Fruit fly (Drosophila melanogaster): Measurements from ENCODE around the gene Gnpnat.

Gnpnat gene

DNA sequence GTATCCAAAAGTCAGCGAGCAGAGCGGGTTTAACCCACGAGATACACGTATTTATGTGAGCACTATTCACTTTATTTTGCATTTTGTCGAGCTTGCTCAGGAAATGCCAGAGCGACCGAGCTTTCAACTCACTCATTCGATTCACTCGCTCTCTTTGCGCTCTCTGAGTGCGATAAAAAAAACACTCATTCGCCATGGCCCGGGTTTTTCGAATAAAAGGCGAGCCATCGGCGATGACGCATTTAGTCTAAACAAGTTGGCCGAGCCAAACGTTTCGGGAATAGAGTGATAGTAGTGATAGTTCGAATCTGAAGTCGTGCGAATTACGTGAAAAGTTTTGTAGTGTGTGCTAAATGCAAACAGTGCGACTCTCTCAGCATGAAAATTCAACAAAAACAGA lies 44.3 kb downstream of the Gnpnat start (continued):
- TF ChIP-seq Hand (GFP tag; optimal IDR thresholded peaks at IDR 0.05) = peak; percentile 46
- no peak for TF ChIP-seq CG9797 (GFP tag; optimal IDR thresholded peaks at IDR 0.05)
- no peak for TF ChIP-seq Xrp1 (GFP tag; IDR thresholded peaks at IDR 0.05)
- TF ChIP-seq MTF-1 (GFP tag; optimal IDR thresholded peaks at IDR 0.05; ENCODE audit: borderline replicate concordance) = peak; percentile 37
- no peak for TF ChIP-seq prd (optimal IDR thresholded peaks at IDR 0.05)
- no peak for TF ChIP-seq prd (GFP tag; IDR thresholded peaks at IDR 0.05)
- peak; percentile 24 for TF ChIP-seq dmrt99B (tag; optimal IDR thresholded peaks at IDR 0.05)
- TF ChIP-seq abd-A (tag; optimal IDR thresholded peaks at IDR 0.05) = peak; percentile 69
- peak; percentile 98 for TF ChIP-seq z (GFP tag; IDR thresholded peaks at IDR 0.05)
- peak; percentile 40; the same call in 1 of the 4 replicates for TF ChIP-seq Dll (GFP tag; IDR thresholded peaks at IDR 0.05; ENCODE audit: partially characterized antibody)
- no peak for TF ChIP-seq pnt (GFP tag; optimal IDR thresholded peaks at IDR 0.05)
- TF ChIP-seq CG13624 (GFP tag; optimal IDR thresholded peaks at IDR 0.05) = peak; percentile 76
- TF ChIP-seq pan (optimal IDR thresholded peaks at IDR 0.05) = no peak
- peak in 1 of 2 experiments; percentile 26 for TF ChIP-seq pan (GFP tag; optimal IDR thresholded peaks at IDR 0.05 in 1 of 2, IDR thresholded peaks at IDR 0.05 in 1 of 2)
- no peak for TF ChIP-seq tgo (GFP tag; IDR thresholded peaks at IDR 0.05)
- no peak for TF ChIP-seq CG5245 (GFP tag; optimal IDR thresholded peaks at IDR 0.05)
- no peak for TF ChIP-seq Mes4 (GFP tag; optimal IDR thresholded peaks at IDR 0.05)
- TF ChIP-seq Fer3 (tag; optimal IDR thresholded peaks at IDR 0.05) = peak; percentile 38
- peak; percentile 26 for TF ChIP-seq HmgZ (tag; optimal IDR thresholded peaks at IDR 0.05)
- no peak for TF ChIP-seq tio (GFP tag; optimal IDR thresholded peaks at IDR 0.05)
- TF ChIP-seq CG10543 (GFP tag; optimal IDR thresholded peaks at IDR 0.05) = peak; percentile 22
- 0 out of 3 replicates have a peak, but pooled peaks have one; percentile 18 for TF ChIP-seq knrl (GFP tag; IDR thresholded peaks at IDR 0.05; ENCODE audit: partially characterized antibody)
- TF ChIP-seq CkIIα-i1 (GFP tag; IDR thresholded peaks at IDR 0.05) = no peak
- TF ChIP-seq ranshi (GFP tag; IDR thresholded peaks at IDR 0.05) = peak; percentile 34; the same call in 1 of the 2 replicates

- no peak for TF ChIP-seq CG10274 (GFP tag; optimal IDR thresholded peaks at IDR 0.05)
- no peak for TF ChIP-seq CG18262 (tag; optimal IDR thresholded peaks at IDR 0.05)
- no peak for TF ChIP-seq CG6854 (GFP tag; optimal IDR thresholded peaks at IDR 0.05)
- no peak for TF ChIP-seq CG12071 (GFP tag; optimal IDR thresholded peaks at IDR 0.05)
- TF ChIP-seq ato (GFP tag; IDR thresholded peaks at IDR 0.05; ENCODE audit: partially characterized antibody) = no peak
- peak; percentile 39; the same call in 1 of the 2 replicates for TF ChIP-seq GATAe (GFP tag; conservative IDR thresholded peaks at IDR 0.05)
- no peak for TF ChIP-seq Lpt (GFP tag; optimal IDR thresholded peaks at IDR 0.05)
- no peak for TF ChIP-seq stwl (tag; optimal IDR thresholded peaks at IDR 0.05)
- no peak for TF ChIP-seq danr (GFP tag; IDR thresholded peaks at IDR 0.05)
- TF ChIP-seq sens (GFP tag) = peak; percentile 69
- peak; percentile 79 for TF ChIP-seq sd (tag; optimal IDR thresholded peaks at IDR 0.05)
- no peak for TF ChIP-seq repo (GFP tag; optimal IDR thresholded peaks at IDR 0.05)
- TF ChIP-seq CG3281 (GFP tag; optimal IDR thresholded peaks at IDR 0.05) = no peak
- no peak for TF ChIP-seq CG2199 (GFP tag; IDR thresholded peaks at IDR 0.05)
- TF ChIP-seq gem (tag; optimal IDR thresholded peaks at IDR 0.05) = no peak
- no peak for TF ChIP-seq CG4360 (GFP tag; IDR thresholded peaks at IDR 0.05)
- TF ChIP-seq lab (GFP tag; optimal IDR thresholded peaks at IDR 0.05) = peak; percentile 13
- TF ChIP-seq CG17328 (GFP tag; IDR thresholded peaks at IDR 0.05) = no peak
- TF ChIP-seq knrl (GFP tag; IDR thresholded peaks at IDR 0.05; ENCODE audit: partially characterized antibody) = no peak
- TF ChIP-seq CG13624 (GFP tag; optimal IDR thresholded peaks at IDR 0.05) = no peak
- peak; percentile 86 for TF ChIP-seq exex (tag; optimal IDR thresholded peaks at IDR 0.05)
- TF ChIP-seq CG4282 (GFP tag; optimal IDR thresholded peaks at IDR 0.05) = no peak
- TF ChIP-seq pan (optimal IDR thresholded peaks at IDR 0.05) = no peak
- TF ChIP-seq pan (GFP tag; optimal IDR thresholded peaks at IDR 0.05 in 1 of 2, IDR thresholded peaks at IDR 0.05 in 1 of 2) = peak in 1 of 2 experiments; percentile 8
- peak; percentile 21 for TF ChIP-seq grn (GFP tag; optimal IDR thresholded peaks at IDR 0.05)
- no peak for TF ChIP-seq hbn (GFP tag; IDR thresholded peaks at IDR 0.05; ENCODE audit: partially characterized antibody)
- no peak for TF ChIP-seq CG7839 (tag; optimal IDR thresholded peaks at IDR 0.05)
- TF ChIP-seq Fer3 (tag; optimal IDR thresholded peaks at IDR 0.05) = no peak
- TF ChIP-seq CG16863 (GFP tag; optimal IDR thresholded peaks at IDR 0.05) = no peak
- no peak for TF ChIP-seq Bgb (GFP tag; IDR thresholded peaks at IDR 0.05; ENCODE audit: partially characterized antibody)
- TF ChIP-seq CG2678 (tag; optimal IDR thresholded peaks at IDR 0.05) = peak; percentile 35
- TF ChIP-seq pnt (GFP tag; optimal IDR thresholded peaks at IDR 0.05) = no peak
Measured at dm6 chr3R:29783210-29783609, 45.1 kb downstream of the Gnpnat start.
